Worm (Caenorhabditis elegans) whole organism, late embryonic: ENCODE results near the gene npr-2.

Source experiments
- C38D4.7 ChIP-seq: fragments of 200-800 bp; sonication (Bioruptor generic); optimal IDR thresholded peaks from 2 replicates; lab custom pipeline; 2018; ENCODE audit warnings: mild to moderate bottlenecking, missing genetic modification characterization, moderate library complexity, missing compliant biosample characterization
- F13H6.1 ChIP-seq: sonication (generic microtip); optimal IDR thresholded peaks from 2 replicates; lab custom pipeline; 2016; ENCODE audit warnings: missing genetic modification characterization, missing compliant biosample characterization
- K09A11.1 ChIP-seq: sonication (generic microtip); optimal IDR thresholded peaks from 2 replicates; lab custom pipeline; 2017; ENCODE audit warnings: antibody characterized with exemption, mild to moderate bottlenecking, missing genetic modification characterization, missing compliant biosample characterization; ENCODE audit not compliant: insufficient read depth
- ahr-1 ChIP-seq: sonication (generic microtip); optimal IDR thresholded peaks from 2 replicates; lab custom pipeline; 2016; ENCODE audit warnings: missing genetic modification characterization, missing compliant biosample characterization
- ceh-18 ChIP-seq: sonication (generic microtip); optimal IDR thresholded peaks from 2 replicates; lab custom pipeline; 2016; ENCODE audit warnings: missing genetic modification characterization, missing compliant biosample characterization
- ceh-30 ChIP-seq: fragments of 150-350 bp; optimal IDR thresholded peaks from 2 replicates; lab custom pipeline; 2014; ENCODE audit warnings: missing biosample characterization, missing genetic modification characterization
- ceh-34 ChIP-seq: sonication (generic microtip); optimal IDR thresholded peaks from 2 replicates; lab custom pipeline; 2016; ENCODE audit warnings: mild to moderate bottlenecking, missing genetic modification characterization, missing compliant biosample characterization
- dve-1 ChIP-seq: sonication (generic microtip); optimal IDR thresholded peaks from 2 replicates; lab custom pipeline; 2017; ENCODE audit warnings: antibody characterized with exemption, mild to moderate bottlenecking, missing genetic modification characterization, missing compliant biosample characterization
- elt-4 ChIP-seq: sonication (generic microtip); optimal IDR thresholded peaks from 2 replicates; lab custom pipeline; 2016; ENCODE audit warnings: missing genetic modification characterization, missing compliant biosample characterization
- eyg-1 ChIP-seq: sonication (generic microtip); optimal IDR thresholded peaks from 2 replicates; lab custom pipeline; 2016; ENCODE audit warnings: missing genotype, missing genetic modification characterization, missing compliant biosample characterization
- hlh-13 ChIP-seq: fragments of 200-800 bp; sonication (Bioruptor generic); optimal IDR thresholded peaks from 2 replicates; lab custom pipeline; 2018; ENCODE audit warnings: mild to moderate bottlenecking, missing genetic modification characterization, missing compliant biosample characterization
- hlh-6 ChIP-seq: sonication (generic microtip); optimal IDR thresholded peaks from 2 replicates; lab custom pipeline; 2016; ENCODE audit warnings: missing genotype, missing genetic modification characterization, missing compliant biosample characterization
- madf-2 ChIP-seq: sonication (generic microtip); optimal IDR thresholded peaks from 2 replicates; lab custom pipeline; 2017; ENCODE audit warnings: missing genetic modification characterization, missing compliant biosample characterization
- mec-3 ChIP-seq: sonication (generic microtip); optimal IDR thresholded peaks from 2 replicates; lab custom pipeline; 2016; ENCODE audit warnings: borderline replicate concordance, missing genetic modification characterization, missing compliant biosample characterization
- nfya-1 ChIP-seq: sonication (generic microtip); optimal IDR thresholded peaks from 2 replicates; lab custom pipeline; 2017; ENCODE audit warnings: missing genetic modification characterization, mild to moderate bottlenecking, missing compliant biosample characterization, antibody characterized with exemption, moderate library complexity
- nhr-232 ChIP-seq: sonication (generic microtip); optimal IDR thresholded peaks from 2 replicates; lab custom pipeline; 2016; ENCODE audit warnings: missing genetic modification characterization, missing compliant biosample characterization
- npax-4 ChIP-seq: sonication (generic microtip); optimal IDR thresholded peaks from 2 replicates; lab custom pipeline; 2016; ENCODE audit warnings: missing genetic modification characterization, missing compliant biosample characterization
- odd-2 ChIP-seq: sonication (generic microtip); optimal IDR thresholded peaks from 2 replicates; lab custom pipeline; 2017; ENCODE audit warnings: antibody characterized with exemption, mild to moderate bottlenecking, missing genetic modification characterization, missing compliant biosample characterization
- pag-3 ChIP-seq: sonication (generic microtip); optimal IDR thresholded peaks from 2 replicates; lab custom pipeline; 2016; ENCODE audit warnings: missing compliant biosample characterization, missing genetic modification characterization, borderline replicate concordance
- pax-1 ChIP-seq: fragments of 150-350 bp; optimal IDR thresholded peaks from 2 replicates; lab custom pipeline; 2014; ENCODE audit warnings: missing biosample characterization, missing genetic modification characterization
- pha-2 ChIP-seq: sonication (generic microtip); optimal IDR thresholded peaks from 2 replicates; lab custom pipeline; 2017; ENCODE audit warnings: mild to moderate bottlenecking, missing genetic modification characterization, missing compliant biosample characterization
- pha-4 ChIP-seq: fragments of 150-350 bp; optimal IDR thresholded peaks from 2 replicates; lab custom pipeline; 2018; ENCODE audit warnings: missing biosample characterization, missing genetic modification reagents, missing genetic modification characterization
- ref-2 ChIP-seq: sonication (generic microtip); optimal IDR thresholded peaks from 2 replicates; lab custom pipeline; 2016; ENCODE audit warnings: missing genetic modification characterization, missing compliant biosample characterization
- sdc-2 ChIP-seq: sonication (generic microtip); optimal IDR thresholded peaks from 2 replicates; lab custom pipeline; 2016; ENCODE audit warnings: missing genotype, missing genetic modification characterization, missing compliant biosample characterization
- sox-2 ChIP-seq: fragments of 200-800 bp; sonication (Bioruptor generic); IDR thresholded peaks from 2 replicates; pipeline ENCODE4 v1.3.6; 2022; ENCODE audit warnings: missing genetic modification reagents, missing genetic modification characterization, missing compliant biosample characterization
- sox-4 ChIP-seq: sonication (generic microtip); optimal IDR thresholded peaks from 2 replicates; lab custom pipeline; 2017; ENCODE audit warnings: mild to moderate bottlenecking, missing genetic modification characterization, inconsistent platforms, missing compliant biosample characterization
- syd-9 ChIP-seq: sonication (generic microtip); optimal IDR thresholded peaks from 2 replicates; lab custom pipeline; 2016; ENCODE audit warnings: mild to moderate bottlenecking, missing genetic modification characterization, moderate library complexity, missing compliant biosample characterization
- tbx-2 ChIP-seq: sonication (generic microtip); optimal IDR thresholded peaks from 2 replicates; lab custom pipeline; 2016; ENCODE audit warnings: missing genetic modification characterization, missing compliant biosample characterization
- ttx-3 ChIP-seq: sonication (generic microtip); optimal IDR thresholded peaks from 2 replicates; lab custom pipeline; 2016; ENCODE audit warnings: missing genetic modification reagents, missing genetic modification characterization, missing compliant biosample characterization
- unc-55 ChIP-seq: sonication (generic microtip); optimal IDR thresholded peaks from 2 replicates; lab custom pipeline; 2017; ENCODE audit warnings: missing biosample characterization, missing genetic modification reagents, missing genetic modification characterization
- unc-86 ChIP-seq: sonication (generic microtip); optimal IDR thresholded peaks from 2 replicates; lab custom pipeline; 2016; ENCODE audit warnings: missing genetic modification characterization, missing compliant biosample characterization

The npr-2 gene

DNA sequence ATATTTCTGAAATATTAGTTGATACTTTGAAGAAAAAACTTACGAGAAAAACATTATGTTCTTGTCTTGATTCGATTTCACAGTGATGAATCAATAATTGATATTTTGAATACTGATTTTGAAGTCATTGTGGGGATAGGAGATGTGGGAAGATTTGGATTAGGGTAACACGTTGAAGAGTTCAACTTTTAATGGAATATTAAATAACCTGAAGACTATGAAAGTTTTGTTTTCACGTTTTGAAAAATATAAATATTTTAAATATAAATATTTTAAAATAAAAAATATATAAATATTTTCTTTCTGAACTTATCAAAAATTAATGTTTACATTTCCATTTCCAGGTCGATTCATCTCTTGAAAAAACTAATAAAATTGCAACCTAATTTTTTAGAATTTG is 12.5 kb upstream of the npr-2 start, which contains the start of gene pei-1:
TSS of gene pei-1 (minus strand) at position 101 of the 400 bp plus-strand sequence.
- TF ChIP-seq odd-2 (tag; lab: Kevin White, UChicago) (no peak), unc-55 (GFP tag; lab: Kevin White, UChicago) (no peak), F13H6.1 (tag; lab: Kevin White, UChicago) (no peak), madf-2 (tag; lab: Kevin White, UChicago) (no peak), K09A11.1 (no peak), pag-3 (tag; lab: Kevin White, UChicago) (no peak), ref-2 (tag; lab: Kevin White, UChicago) (no peak), pha-2 (tag; lab: Kevin White, UChicago) (no peak), syd-9 (tag; lab: Kevin White, UChicago) (no peak), sox-4 (tag; lab: Kevin White, UChicago) (no peak), eyg-1 (tag; lab: Kevin White, UChicago) (no peak), dve-1 (tag; lab: Kevin White, UChicago) (no peak), hlh-13 (GFP tag; lab: Kevin White, UChicago) (no peak), unc-86 (tag; lab: Kevin White, UChicago) (no peak), sox-2 (no peak), nhr-232 (tag; lab: Kevin White, UChicago) (no peak), sdc-2 (tag; lab: Kevin White, UChicago) (no peak), pha-4 (tag; lab: Kevin White, UChicago) (no peak), ceh-18 (tag; lab: Kevin White, UChicago) (no peak)

DNA sequence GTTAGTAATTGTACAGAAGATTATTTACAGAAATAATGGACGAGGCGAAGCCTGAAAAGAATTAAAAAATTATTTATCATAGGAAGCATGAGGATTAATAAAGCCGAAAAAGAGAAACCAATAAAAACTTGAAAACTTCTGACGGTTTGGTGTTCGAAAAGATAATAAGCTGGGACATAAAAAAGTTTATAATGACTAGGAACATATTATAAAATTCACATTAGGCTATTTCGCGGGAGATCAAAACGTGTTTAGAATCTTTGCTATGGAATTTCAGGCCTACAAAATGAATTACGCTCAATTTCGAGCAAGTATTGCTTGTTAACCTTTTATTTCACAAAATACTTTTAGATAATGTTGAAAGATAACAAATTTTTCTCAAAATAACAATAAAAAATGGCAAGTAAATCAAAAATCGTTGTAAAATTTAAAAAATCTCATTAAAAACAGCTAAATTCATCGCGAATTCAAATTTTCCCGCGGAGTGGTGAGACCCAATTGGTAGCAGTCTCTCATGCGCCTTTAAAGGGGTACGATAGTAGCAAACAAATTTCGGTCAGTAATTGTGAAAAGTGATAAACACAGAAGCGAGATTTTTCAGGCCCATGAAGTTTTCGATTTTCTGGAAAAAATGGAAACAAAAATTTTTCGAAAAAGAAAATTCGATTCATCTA is 9.0 kb upstream of the npr-2 start, which contains the start of gene trcs-1:
TSS of gene trcs-1 (minus strand) at position 51 of the 674 bp plus-strand sequence.
- no peak for TF ChIP-seq pag-3 (tag; lab: Kevin White, UChicago)

DNA sequence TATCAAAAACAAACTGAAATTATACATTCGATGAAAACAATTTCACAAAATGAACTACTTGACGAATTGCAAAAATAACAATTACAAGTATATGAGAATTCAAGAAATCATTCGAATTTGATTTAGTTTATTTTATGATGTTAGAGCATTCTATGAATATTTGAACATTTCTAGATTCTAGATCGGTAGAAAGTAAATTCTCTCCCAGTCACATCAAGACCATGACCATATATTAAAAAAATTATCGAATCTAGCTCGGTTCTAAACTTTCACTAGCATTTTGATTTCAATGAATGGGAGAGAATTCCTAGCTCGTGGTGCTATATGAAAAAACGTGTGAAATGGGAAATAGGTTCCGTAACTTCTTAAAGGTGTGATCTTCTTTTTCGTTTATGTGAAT is 4.4 kb upstream of the npr-2 start:
- TF ChIP-seq npax-4 (tag; lab: Kevin White, UChicago) (no peak), pha-2 (tag; lab: Kevin White, UChicago) (no peak), ceh-34 (no peak), ref-2 (tag; lab: Kevin White, UChicago) (no peak), sdc-2 (tag; lab: Kevin White, UChicago) (no peak), ttx-3 (tag; lab: Kevin White, UChicago) (no peak), unc-55 (GFP tag; lab: Kevin White, UChicago) (no peak), hlh-6 (tag; lab: Kevin White, UChicago) (no peak), C38D4.7 (no peak), mec-3 (tag; lab: Kevin White, UChicago) (no peak), nfya-1 (no peak), elt-4 (no peak), ahr-1 (tag; lab: Kevin White, UChicago) (no peak), ceh-30 (tag; lab: Kevin White, UChicago) (no peak), pax-1 (tag; lab: Kevin White, UChicago) (no peak)

DNA sequence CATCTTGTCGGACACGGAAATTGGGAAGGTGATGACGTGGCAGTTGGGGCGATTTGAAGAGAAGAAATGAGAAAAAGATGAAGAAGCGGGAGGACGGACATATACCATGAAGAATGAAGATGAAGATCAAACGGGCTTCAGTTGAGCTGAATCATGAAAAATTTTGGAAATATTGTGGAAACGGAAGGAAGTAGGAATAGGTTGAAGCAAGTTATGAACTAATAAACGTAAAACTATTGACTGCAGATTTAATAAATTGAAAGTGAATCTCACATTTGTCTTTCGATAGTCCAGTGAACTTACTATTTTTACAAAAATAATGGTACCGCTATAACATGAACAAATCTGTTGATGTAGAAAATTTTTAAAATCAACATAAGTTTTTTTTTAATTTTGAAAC is 13.4 kb downstream of the npr-2 start, which contains the start of gene lron-14:
TSS of gene lron-14 (minus strand) at position 101 of the 400 bp plus-strand sequence.
- TF ChIP-seq tbx-2 (tag; lab: Kevin White, UChicago), result no peak
